Worm (Caenorhabditis elegans) whole organism, L4 larva: ENCODE data around the gene slc-36.2.

Source experiments
- Y5F2A.4 ChIP-seq: fragments of 200-800 bp; sonication (Bioruptor generic); optimal IDR thresholded peaks from 2 replicates; lab custom pipeline; 2018; ENCODE audit warnings: mild to moderate bottlenecking, missing genetic modification characterization, missing compliant biosample characterization
- lin-15B ChIP-seq: fragments of 150-350 bp; sonication (generic microtip); optimal IDR thresholded peaks from 3 replicates; lab custom pipeline; 2014; ENCODE audit warnings: missing biosample characterization, missing genetic modification characterization
- nhr-10 ChIP-seq: fragments of 150-350 bp; optimal IDR thresholded peaks from 2 replicates; lab custom pipeline; 2014; ENCODE audit warnings: missing biosample characterization, missing genetic modification characterization
- nhr-25 ChIP-seq: sonication (generic microtip); optimal IDR thresholded peaks from 2 replicates; lab custom pipeline; 2017; ENCODE audit warnings: missing genetic modification characterization, mild to moderate bottlenecking, missing compliant biosample characterization, antibody characterized with exemption, moderate library complexity, borderline replicate concordance; ENCODE audit not compliant: insufficient read depth
- nhr-76 ChIP-seq: fragments of 150-350 bp; optimal IDR thresholded peaks from 2 replicates; lab custom pipeline; 2014; ENCODE audit warnings: missing biosample characterization, missing genetic modification characterization
- nhr-77 ChIP-seq: fragments of 150-350 bp; optimal IDR thresholded peaks from 2 replicates; lab custom pipeline; 2014; ENCODE audit warnings: missing biosample characterization, missing genetic modification characterization
- snpc-4 ChIP-seq: fragments of 150-350 bp; optimal IDR thresholded peaks from 2 replicates; lab custom pipeline; 2014; ENCODE audit warnings: missing biosample characterization, missing genetic modification characterization
- unc-130 ChIP-seq: sonication (generic microtip); optimal IDR thresholded peaks from 2 replicates; lab custom pipeline; 2016; ENCODE audit warnings: missing genetic modification reagents, missing genetic modification characterization, missing compliant biosample characterization
- unc-39 ChIP-seq: sonication (generic microtip); optimal IDR thresholded peaks from 2 replicates; lab custom pipeline; 2017; ENCODE audit warnings: missing biosample characterization, missing genetic modification characterization
- unc-62 ChIP-seq, 3 experiments: fragments of 150-350 bp in 1 of 3; sonication (generic microtip); optimal IDR thresholded peaks in 2 of 3; peaks in 1 of 3; 1 replicate in 1 of 3; 2 replicates in 2 of 3; lab custom pipeline; 2014 to 2017; ENCODE audit warnings: missing biosample characterization in 3 of 3, missing genetic modification characterization in 3 of 3, missing genetic modification reagents in 3 of 3, missing genotype in 1 of 3
- vab-7 ChIP-seq: fragments of 200-800 bp; sonication (Bioruptor generic); IDR thresholded peaks from 2 replicates; pipeline ENCODE4 v1.3.6; 2022; ENCODE audit warnings: missing genetic modification reagents, missing genetic modification characterization, missing compliant biosample characterization
- ztf-11 ChIP-seq: fragments of 150-350 bp; optimal IDR thresholded peaks from 2 replicates; lab custom pipeline; 2014; ENCODE audit warnings: missing biosample characterization, missing genetic modification characterization

DNA sequence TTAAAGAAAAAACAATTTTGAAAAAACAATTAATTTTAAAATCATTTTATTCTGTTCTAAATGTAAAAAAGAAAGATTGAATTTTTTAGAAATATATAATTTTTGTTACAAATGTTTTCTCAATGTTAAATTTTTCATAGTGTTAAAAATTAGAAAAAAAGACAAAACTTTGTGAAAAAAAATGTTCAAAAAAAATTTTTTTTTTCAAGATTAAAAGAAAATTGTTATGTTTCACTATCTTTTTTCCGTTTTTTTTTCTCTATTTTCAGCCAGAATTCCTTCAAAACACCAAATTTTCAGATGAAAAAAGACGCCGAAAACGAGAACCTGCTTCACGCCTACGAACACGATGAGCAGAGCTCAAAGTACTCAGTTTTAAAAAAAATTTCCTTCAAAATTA lies 27.3 kb upstream of the slc-36.2 start, which contains the start of gene sms-5:
- no peak for TF ChIP-seq nhr-77 (tag; lab: Kevin White, UChicago)
- TF ChIP-seq lin-15B (tag; lab: Kevin White, UChicago), result no peak
- TF ChIP-seq nhr-10, result no peak
- TF ChIP-seq nhr-25 (tag; lab: Kevin White, UChicago), result no peak
- no peak for TF ChIP-seq nhr-76 (tag; lab: Kevin White, UChicago)
- TF ChIP-seq unc-62 (GFP tag; optimal IDR thresholded peaks at IDR 0.05 in 1 of 2; lab: Kevin White, UChicago), result no peak
- TF ChIP-seq unc-62 (tag; optimal IDR thresholded peaks at IDR 0.05; lab: Kevin White, UChicago), result no peak
- no peak for TF ChIP-seq ztf-11 (tag; lab: Kevin White, UChicago)
- no peak for TF ChIP-seq snpc-4
- TF ChIP-seq unc-39 (tag; lab: Kevin White, UChicago), result no peak
- TF ChIP-seq Y5F2A.4 (GFP tag; lab: Kevin White, UChicago), result no peak
- TF ChIP-seq vab-7 (GFP tag; lab: Robert Waterston, UW), result no peak
- no peak for TF ChIP-seq unc-130 (GFP tag; lab: Kevin White, UChicago)
